Worm (Caenorhabditis elegans): ENCODE data around the gene C03A3.2.

C03A3.2 gene

ce11 chrX:11281148-11281547 lies 18.5 kb downstream of the C03A3.2 start, which contains the start of gene F38B2.6:
Gene F38B2.6, minus strand, starts transcription at chrX:11281248.
- TF ChIP-seq pat-9 (tag; optimal IDR thresholded peaks at IDR 0.05), result no peak
- no peak for TF ChIP-seq odd-2 (tag; optimal IDR thresholded peaks at IDR 0.05)
- TF ChIP-seq K02D7.2 (tag; optimal IDR thresholded peaks at IDR 0.05), result no peak
- TF ChIP-seq dmd-4 (tag; optimal IDR thresholded peaks at IDR 0.05; ENCODE audit: borderline replicate concordance), result no peak
- TF ChIP-seq ama-1 (optimal IDR thresholded peaks at IDR 0.05), result no peak
- no peak for TF ChIP-seq pqm-1 (tag; optimal IDR thresholded peaks at IDR 0.05)
- TF ChIP-seq elt-4 (tag; optimal IDR thresholded peaks at IDR 0.05), result no peak
- no peak for TF ChIP-seq fkh-10 (GFP tag; optimal IDR thresholded peaks at IDR 0.05)
- TF ChIP-seq pag-3 (tag; optimal IDR thresholded peaks at IDR 0.05; ENCODE audit: borderline replicate concordance), result no peak
- no peak for TF ChIP-seq fkh-6 (tag; optimal IDR thresholded peaks at IDR 0.05)
- TF ChIP-seq mec-3 (tag; optimal IDR thresholded peaks at IDR 0.05; ENCODE audit: borderline replicate concordance), result no peak
- no peak for TF ChIP-seq zip-5 (tag; optimal IDR thresholded peaks at IDR 0.05)
- TF ChIP-seq ztf-16 (tag; optimal IDR thresholded peaks at IDR 0.05), result no peak

ce11 chrX:11286246-11286645 lies 23.6 kb downstream of the C03A3.2 start, which contains the start of gene F38B2.3:
Gene F38B2.3, minus strand, starts transcription at chrX:11286346.
- TF ChIP-seq hlh-30 (tag; optimal IDR thresholded peaks at IDR 0.05; ENCODE audit: insufficient read depth) (no peak), madf-2 (tag; optimal IDR thresholded peaks at IDR 0.05) (no peak), pat-9 (tag; optimal IDR thresholded peaks at IDR 0.05) (no peak), ceh-24 (tag; optimal IDR thresholded peaks at IDR 0.05) (no peak), lin-11 (tag; optimal IDR thresholded peaks at IDR 0.05) (no peak), dmd-4 (tag; optimal IDR thresholded peaks at IDR 0.05; ENCODE audit: borderline replicate concordance) (no peak), ets-4 (tag; optimal IDR thresholded peaks at IDR 0.05) (no peak), ceh-34 (tag; optimal IDR thresholded peaks at IDR 0.05) (no peak), elt-4 (tag; optimal IDR thresholded peaks at IDR 0.05) (no peak), ttx-3 (tag; optimal IDR thresholded peaks at IDR 0.05) (no peak), tbx-7 (tag; optimal IDR thresholded peaks at IDR 0.05) (no peak), C38D4.7 (GFP tag; optimal IDR thresholded peaks at IDR 0.05) (no peak), mec-3 (tag; optimal IDR thresholded peaks at IDR 0.05; ENCODE audit: borderline replicate concordance) (no peak), eyg-1 (tag; optimal IDR thresholded peaks at IDR 0.05) (no peak)

- TF ChIP-seq hlh-6 (tag; optimal IDR thresholded peaks at IDR 0.05) (no peak), nfya-1 (tag; optimal IDR thresholded peaks at IDR 0.05) (no peak), lim-6 (tag; optimal IDR thresholded peaks at IDR 0.05) (no peak), sox-4 (tag; optimal IDR thresholded peaks at IDR 0.05) (no peak), pax-1 (tag; optimal IDR thresholded peaks at IDR 0.05) (no peak)
Measured at ce11 chrX:11287617-11288016, 25.0 kb downstream of the C03A3.2 start, which contains the start of gene F38B2.4. Gene F38B2.4, minus strand, starts transcription at chrX:11287717.

- TF ChIP-seq elt-2 (tag; optimal IDR thresholded peaks at IDR 0.05) (peak; percentile 77), F13H6.1 (tag; optimal IDR thresholded peaks at IDR 0.05) (no peak), unc-3 (GFP tag; conservative IDR thresholded peaks at IDR 0.05) (no peak), unc-3 (tag; optimal IDR thresholded peaks at IDR 0.05) (no peak), unc-55 (GFP tag; optimal IDR thresholded peaks at IDR 0.05) (no peak), hlh-6 (tag; optimal IDR thresholded peaks at IDR 0.05) (no peak), C08G9.2 (tag; optimal IDR thresholded peaks at IDR 0.05) (no peak), pax-1 (tag; optimal IDR thresholded peaks at IDR 0.05) (no peak), ceh-18 (tag; optimal IDR thresholded peaks at IDR 0.05) (no peak)
Measured at ce11 chrX:11289925-11290324, 27.3 kb downstream of the C03A3.2 start.

ce11 chrX:11290528-11290927 lies 27.9 kb downstream of the C03A3.2 start:
- TF ChIP-seq ceh-48 (tag; optimal IDR thresholded peaks at IDR 0.05), result peak; percentile 72
- no peak for TF ChIP-seq pat-9 (tag; optimal IDR thresholded peaks at IDR 0.05)
